Worm (Caenorhabditis elegans) whole organism, late embryonic: ENCODE measurements around the gene glrx-3.

Source experiments
- ama-1 ChIP-seq: fragments of 150-350 bp; optimal IDR thresholded peaks from 2 replicates; lab custom pipeline; 2014
- ceh-14 ChIP-seq: sonication (generic microtip); optimal IDR thresholded peaks from 2 replicates; lab custom pipeline; 2016; ENCODE audit warnings: missing genotype, missing genetic modification characterization, missing compliant biosample characterization
- che-1 ChIP-seq: sonication (generic microtip); optimal IDR thresholded peaks from 2 replicates; lab custom pipeline; 2016; ENCODE audit warnings: mild to moderate bottlenecking, missing genetic modification characterization, missing compliant biosample characterization
- elt-2 ChIP-seq: sonication (generic microtip); optimal IDR thresholded peaks from 2 replicates; lab custom pipeline; 2016; ENCODE audit warnings: missing genetic modification reagents, missing genetic modification characterization, missing compliant biosample characterization
- fkh-10 ChIP-seq: fragments of 150-350 bp; optimal IDR thresholded peaks from 2 replicates; lab custom pipeline; 2014; ENCODE audit warnings: missing biosample characterization, missing genetic modification reagents, missing genetic modification characterization
- hlh-6 ChIP-seq: sonication (generic microtip); optimal IDR thresholded peaks from 2 replicates; lab custom pipeline; 2016; ENCODE audit warnings: missing genotype, missing genetic modification characterization, missing compliant biosample characterization
- mec-3 ChIP-seq: sonication (generic microtip); optimal IDR thresholded peaks from 2 replicates; lab custom pipeline; 2016; ENCODE audit warnings: borderline replicate concordance, missing genetic modification characterization, missing compliant biosample characterization
- nhr-11 ChIP-seq: fragments of 150-350 bp; optimal IDR thresholded peaks from 2 replicates; lab custom pipeline; 2014; ENCODE audit warnings: missing biosample characterization, missing genetic modification characterization
- tbx-2 ChIP-seq: sonication (generic microtip); optimal IDR thresholded peaks from 2 replicates; lab custom pipeline; 2016; ENCODE audit warnings: missing genetic modification characterization, missing compliant biosample characterization
- unc-86 ChIP-seq: sonication (generic microtip); optimal IDR thresholded peaks from 2 replicates; lab custom pipeline; 2016; ENCODE audit warnings: missing genetic modification characterization, missing compliant biosample characterization

DNA sequence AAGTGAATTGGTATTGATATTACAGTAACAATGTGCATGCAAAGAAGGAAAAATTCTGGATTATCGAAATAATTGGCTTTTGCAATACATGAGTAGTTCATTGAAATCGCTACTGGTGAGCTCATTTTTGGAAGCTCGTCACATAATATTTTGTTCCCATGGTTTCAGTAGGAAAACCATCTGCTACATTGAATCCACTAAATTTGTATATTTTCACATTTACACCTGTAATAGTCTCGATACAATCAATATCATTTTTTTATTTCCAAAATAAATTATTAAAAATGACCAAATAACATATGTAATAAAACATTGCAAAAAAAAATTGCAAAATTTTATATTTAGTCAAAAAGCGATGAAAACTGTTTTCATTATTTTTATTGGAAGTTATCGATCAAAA is 26.1 kb downstream of the glrx-3 start, which contains the start of gene srh-192:
- no peak for TF ChIP-seq mec-3 (tag; lab: Kevin White, UChicago)
- no peak for TF ChIP-seq unc-86 (tag; lab: Kevin White, UChicago)
- no peak for TF ChIP-seq nhr-11 (tag; lab: Kevin White, UChicago)
- TF ChIP-seq ama-1 (lab: Kevin White, UChicago): no peak
- no peak for TF ChIP-seq che-1 (tag; lab: Kevin White, UChicago)
- no peak for TF ChIP-seq hlh-6 (tag; lab: Kevin White, UChicago)
- TF ChIP-seq tbx-2 (tag; lab: Kevin White, UChicago): no peak
- no peak for TF ChIP-seq fkh-10 (GFP tag; lab: Kevin White, UChicago)
- TF ChIP-seq elt-2 (tag; lab: Kevin White, UChicago): no peak
- TF ChIP-seq ceh-14: no peak
